Worm (Caenorhabditis elegans) whole organism, dauer: ENCODE results near the gene C52G5.2.

Source experiments
- unc-62 ChIP-seq: sonication (generic microtip); optimal IDR thresholded peaks from 2 replicates; lab custom pipeline; 2017; ENCODE audit warnings: missing biosample characterization, missing genetic modification reagents, missing genetic modification characterization

The C52G5.2 gene

DNA sequence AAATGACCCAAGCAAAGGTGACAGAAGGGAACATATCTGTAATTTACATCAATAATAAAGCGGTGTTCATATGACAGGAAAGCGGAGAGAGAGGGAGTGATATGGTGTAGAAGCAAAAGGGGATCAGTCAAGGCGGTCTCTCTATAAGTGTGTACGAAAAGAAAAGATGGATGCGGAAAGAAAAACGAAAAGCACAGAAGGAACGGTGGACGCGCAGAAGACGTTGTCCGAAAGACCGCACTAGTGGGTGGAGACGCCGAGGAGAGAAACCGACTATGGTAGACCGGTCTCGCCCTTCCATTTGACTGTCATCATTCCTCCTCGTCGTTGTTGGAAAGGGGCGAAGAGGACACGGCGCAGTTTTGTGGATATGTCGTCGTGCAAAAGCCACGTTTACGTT, at the start of gene C52G5.2:
Gene C52G5.2 (plus strand): TSS at position 301 of the 400 bp plus-strand sequence.
- TF ChIP-seq unc-62 (GFP tag; lab: Kevin White, UChicago): no peak

DNA sequence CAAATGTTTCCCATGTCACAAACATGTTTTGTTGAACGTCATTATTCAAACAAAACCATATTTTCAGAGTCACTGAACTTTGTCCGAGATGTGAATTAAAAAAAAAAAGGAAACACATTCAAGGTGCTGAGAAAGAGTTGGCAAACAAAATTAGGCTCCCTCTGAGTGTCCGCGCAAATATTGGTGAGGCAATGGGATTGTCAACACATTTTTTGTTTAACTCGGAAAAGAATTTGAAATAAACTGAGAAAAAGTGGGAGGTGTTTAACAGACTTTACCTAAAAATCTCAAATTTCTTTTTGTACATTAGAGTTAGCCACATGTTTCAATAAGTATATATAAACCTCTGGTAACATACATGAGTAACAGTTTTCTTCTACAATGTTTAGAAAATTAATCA, 49.3 kb upstream of the C52G5.2 start, which contains the start of gene abf-6:
Gene abf-6 (plus strand): TSS at position 323 of the 400 bp plus-strand sequence.
- no peak for TF ChIP-seq unc-62 (GFP tag; lab: Kevin White, UChicago)

DNA sequence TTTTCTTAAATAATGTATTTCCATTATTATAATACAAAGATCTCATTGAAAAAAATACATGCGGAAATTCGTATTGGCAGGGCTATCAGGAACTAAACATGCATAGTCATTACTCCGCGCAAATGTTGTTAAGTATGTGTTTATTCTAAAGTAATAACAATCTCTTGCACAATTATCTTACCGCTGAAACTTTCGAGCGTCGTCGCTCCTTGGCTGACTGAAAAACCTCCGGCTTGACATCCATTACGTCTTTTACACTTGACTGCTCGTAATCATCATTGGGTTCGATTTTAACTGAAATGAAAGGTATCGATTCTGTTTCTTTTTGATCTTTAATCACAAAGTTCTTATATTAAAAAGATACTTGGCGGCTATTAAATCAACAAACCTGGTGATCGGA, 43.3 kb upstream of the C52G5.2 start:
- no peak for TF ChIP-seq unc-62 (GFP tag; lab: Kevin White, UChicago)

DNA sequence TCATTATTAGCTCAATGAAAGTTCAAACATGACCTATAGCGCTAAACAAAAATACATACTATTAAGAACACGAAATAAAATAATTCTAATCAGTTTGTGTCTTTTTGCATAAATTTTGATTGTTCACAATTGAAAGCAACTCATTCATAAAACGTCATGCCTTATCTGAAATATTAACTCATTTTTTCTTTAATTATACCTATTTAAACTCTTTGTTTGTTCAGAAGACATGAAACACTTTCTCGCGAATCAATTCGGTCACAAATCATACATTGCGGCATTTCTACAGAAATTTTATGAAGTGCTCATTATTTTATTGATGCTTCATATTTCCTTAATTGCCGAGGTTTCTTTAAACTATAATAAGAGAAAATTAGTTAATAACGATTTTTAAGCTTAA, 36.2 kb upstream of the C52G5.2 start:
- no peak for TF ChIP-seq unc-62 (GFP tag; lab: Kevin White, UChicago)

DNA sequence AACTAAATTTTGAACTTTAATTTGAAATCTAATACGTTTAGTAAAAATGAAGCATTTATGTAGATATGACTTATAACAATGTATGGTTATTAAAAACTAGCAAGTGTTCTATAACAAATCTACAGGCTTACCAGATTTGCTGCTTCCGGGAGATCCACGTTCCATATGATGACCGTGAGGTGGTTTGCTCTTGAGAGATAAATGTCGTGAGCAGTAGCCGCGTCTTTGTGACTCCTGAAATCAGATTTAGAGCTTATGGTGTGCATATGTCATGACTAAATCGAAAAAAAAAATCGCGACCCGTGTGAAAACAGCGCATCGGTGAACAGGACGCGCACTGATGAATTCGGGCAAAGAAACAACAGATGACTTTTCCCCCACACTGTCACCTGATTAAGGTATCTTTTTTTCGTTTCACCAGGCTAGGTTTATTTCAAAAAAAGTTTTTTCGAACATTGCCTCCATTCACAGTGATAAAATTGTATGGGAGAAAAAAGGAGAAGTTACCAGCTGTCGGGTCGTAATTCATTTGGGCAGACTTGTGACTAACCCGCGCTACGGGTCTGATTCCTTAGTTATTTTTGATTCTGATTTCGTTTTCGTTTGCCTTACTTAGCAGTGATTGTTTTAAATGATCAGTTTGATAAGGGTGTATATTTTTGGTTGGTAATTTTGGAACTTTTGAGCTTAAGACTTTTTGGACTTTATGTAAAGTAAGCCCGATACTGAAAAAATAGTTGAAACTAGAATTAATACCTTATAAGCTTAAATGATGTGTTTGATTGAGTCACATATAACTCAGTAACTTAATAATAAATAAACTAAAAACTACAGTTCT, 34.8 kb upstream of the C52G5.2 start, which contains the start of gene nhr-27:
Gene nhr-27 (minus strand): TSS at position 234 of the 838 bp plus-strand sequence.
- TF ChIP-seq unc-62 (GFP tag; lab: Kevin White, UChicago): no peak

DNA sequence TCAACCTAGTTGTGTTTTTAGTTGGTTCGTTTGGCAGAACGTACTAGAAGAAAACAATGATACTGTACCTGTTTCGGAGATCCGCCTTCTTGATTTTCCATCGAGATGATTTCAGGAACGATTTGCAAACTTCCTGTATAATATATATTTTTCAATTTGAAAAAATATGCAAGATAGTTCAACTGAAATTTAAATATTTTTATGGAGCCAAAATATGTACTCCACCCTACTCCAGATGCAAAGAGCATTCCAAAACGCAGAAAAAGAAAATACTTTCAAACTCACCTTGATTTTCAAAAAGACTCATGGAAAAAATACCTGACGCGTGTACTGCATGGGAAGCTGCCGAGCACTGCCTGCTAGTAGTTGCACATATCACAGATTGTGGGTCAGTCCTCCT, 29.6 kb upstream of the C52G5.2 start, which contains the start of gene gei-3:
Gene gei-3 (minus strand): TSS at position 101 of the 400 bp plus-strand sequence.
- no peak for TF ChIP-seq unc-62 (GFP tag; lab: Kevin White, UChicago)

DNA sequence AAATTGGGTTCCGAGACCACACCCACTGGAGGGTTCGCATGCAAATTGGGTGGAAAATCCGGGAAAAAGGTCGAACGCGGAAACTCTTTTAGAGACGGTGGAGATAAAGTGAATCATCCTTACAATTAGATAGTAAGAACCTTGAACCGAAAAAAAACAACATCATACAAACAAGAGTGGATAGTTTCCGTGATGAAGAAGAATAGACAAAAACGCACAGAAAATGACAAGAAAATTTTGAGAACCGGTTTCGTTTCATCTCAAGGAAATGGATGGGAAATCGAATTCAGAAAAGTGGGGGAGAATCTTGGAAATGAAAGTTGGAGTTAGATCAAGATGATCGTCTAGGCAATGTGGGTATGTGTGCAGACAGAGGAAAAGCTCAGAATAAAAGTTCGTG, 27.7 kb upstream of the C52G5.2 start:
- TF ChIP-seq unc-62 (GFP tag; lab: Kevin White, UChicago): no peak

DNA sequence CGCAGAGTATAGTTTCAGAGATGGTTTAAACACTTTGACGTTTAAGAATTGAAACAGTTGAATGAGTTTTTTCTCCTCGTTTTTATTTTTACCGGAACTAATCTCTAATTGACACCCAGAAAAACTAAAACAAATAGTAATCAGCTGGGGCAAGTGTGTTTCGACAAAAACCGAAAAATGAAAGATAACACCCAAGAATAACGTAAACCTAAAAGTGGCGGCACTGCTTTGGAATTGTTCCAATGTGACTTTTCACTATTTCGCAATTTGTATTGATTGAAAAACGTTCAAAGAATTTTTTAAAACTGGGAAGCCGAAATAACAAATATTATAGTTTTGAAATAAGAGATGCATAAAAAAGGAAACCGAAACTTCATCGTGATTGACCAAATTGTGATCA, 24.3 kb upstream of the C52G5.2 start:
- TF ChIP-seq unc-62 (GFP tag; lab: Kevin White, UChicago): no peak

DNA sequence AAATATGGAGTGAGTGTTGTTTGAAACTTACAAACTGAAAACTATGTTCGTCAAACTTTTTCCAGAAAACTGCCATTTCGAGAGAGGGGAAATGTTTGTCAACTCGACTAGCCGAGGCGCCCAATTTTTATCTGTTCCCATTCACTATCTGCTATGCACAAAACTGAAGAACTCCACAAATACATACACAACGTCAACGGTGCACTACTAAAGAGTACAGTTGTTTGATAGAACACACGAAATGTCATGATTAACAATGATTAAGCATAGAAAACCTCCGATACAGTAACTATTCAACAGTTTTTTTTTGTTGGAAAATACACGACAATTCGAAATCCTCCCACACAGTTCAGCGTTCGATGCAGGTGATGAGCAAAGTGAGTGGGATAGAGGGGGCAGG, 23.6 kb upstream of the C52G5.2 start:
- no peak for TF ChIP-seq unc-62 (GFP tag; lab: Kevin White, UChicago)

DNA sequence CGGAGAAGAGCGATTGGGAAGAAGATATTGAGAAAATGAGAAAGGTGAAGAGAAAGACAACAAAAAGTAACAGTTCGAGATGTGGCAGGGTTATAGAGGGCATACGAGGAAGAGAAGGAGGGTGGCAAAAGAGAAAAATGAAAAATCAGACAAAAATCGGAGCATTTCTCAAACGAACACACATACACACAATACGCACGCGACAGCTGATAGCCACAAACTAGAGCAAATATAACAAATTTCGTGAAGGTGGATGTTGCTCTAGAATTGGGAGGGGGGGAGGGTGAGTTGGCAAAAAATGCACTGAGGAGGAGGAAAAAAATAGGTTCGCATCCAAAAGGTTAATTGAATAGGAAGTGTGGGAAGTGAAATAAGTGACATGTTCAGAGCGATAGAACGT, 17.9 kb upstream of the C52G5.2 start:
- TF ChIP-seq unc-62 (GFP tag; lab: Kevin White, UChicago): no peak

DNA sequence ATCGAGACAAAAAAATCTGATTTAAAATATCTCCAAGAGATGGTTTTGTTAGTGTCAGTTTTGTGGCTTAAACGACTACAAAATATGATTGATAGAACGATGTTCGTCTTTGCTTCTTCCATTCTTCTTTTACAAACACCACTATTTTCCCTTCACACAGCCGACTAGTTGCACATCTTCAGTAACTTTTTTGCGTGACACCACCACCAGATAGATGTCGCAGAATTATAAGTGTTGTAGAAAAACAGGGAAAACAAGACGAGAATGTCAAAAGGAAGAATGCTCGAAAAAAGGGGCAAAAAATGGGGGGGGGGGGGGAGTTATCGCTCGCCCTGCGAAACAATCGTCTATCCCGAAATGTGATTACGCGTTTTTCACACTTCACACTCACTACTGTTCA, 16.3 kb upstream of the C52G5.2 start:
- TF ChIP-seq unc-62 (GFP tag; lab: Kevin White, UChicago): no peak

DNA sequence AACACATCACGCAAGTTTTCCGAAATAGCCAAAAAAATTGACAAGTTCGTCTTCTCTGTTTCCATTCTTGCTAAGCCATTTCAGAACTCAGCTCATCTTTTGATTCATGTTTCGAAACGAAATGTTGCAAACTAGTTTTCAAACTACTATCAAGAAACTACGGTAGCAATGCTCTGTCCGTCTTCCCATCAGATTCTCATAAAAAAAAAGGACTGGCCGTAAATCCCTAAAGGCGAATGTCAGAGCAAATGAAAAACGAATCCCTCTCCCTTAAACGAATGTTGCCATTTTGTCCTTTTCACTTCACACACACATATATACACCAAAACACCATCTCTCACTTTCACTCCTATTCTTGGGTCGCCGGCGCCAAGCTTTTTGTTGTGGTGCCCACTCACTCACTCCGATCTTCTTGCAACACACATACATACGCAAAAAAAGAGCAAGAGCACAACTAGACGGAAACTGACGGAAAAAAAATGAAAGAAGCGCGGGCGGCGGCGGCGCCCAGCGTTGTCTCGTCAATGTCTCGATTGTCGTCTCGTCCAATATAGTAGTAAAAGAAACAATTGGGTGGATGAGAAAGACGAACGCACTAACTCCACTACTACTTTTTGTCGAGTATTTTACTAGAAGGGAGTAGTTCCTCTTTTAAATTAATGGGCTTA, 15.2 kb upstream of the C52G5.2 start:
- TF ChIP-seq unc-62 (GFP tag; lab: Kevin White, UChicago): no peak

DNA sequence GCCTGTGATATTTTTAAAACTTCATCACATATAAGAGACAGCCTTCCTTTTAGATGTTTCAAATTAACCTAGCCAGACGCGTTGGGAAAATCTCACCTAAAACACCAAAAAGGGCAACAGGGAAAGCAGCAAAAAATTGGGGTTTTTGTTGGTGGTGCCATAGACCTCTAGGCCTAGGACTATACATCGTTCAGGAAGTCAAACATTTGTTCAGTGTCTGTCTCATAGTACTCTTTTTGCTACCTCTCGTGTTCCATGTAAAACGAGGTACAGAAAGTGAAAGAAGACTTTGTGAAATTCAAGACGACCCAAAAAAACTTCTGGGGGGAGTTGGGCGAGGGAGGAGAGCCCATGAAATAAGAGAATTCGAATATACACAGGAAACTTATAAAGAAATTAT, 14.1 kb upstream of the C52G5.2 start:
- TF ChIP-seq unc-62 (GFP tag; lab: Kevin White, UChicago): no peak

DNA sequence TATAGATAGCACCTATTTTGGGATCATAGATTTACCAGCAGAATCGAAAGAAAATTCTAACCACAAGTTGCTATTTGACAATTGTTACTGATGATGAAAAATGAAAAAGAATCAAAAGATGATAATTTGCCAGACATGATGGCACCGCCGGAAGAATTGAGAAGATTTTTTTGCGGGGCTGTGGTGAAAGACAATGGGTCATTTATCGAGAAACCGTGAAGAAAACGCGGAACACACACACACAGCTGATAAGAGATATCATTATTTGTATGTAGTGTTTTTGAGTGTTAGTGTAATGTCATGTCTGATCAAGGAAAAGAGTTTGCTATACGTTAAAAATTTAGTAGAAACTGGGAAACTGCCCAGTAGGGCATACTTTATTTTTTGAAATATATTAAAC, 8.3 kb upstream of the C52G5.2 start:
- no peak for TF ChIP-seq unc-62 (GFP tag; lab: Kevin White, UChicago)

DNA sequence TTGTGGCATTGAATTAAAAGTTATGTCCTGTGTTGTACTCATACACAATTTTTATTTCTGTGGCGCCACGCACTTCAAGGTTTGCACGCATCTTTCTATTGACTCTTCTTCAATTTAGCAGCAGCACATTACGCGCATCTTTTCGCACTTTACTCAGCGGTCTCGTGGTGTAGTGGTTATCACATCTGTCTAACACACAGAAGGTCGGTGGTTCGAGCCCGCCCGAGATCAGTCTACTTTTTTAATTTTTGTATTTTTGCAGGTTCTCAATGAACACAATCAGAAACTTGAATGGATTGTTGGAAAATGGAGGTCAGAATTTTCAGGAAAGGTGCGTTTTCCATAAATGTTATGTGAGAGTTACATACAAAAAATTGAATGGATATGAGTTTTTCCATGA, 419 bp downstream of the C52G5.2 start:
- no peak for TF ChIP-seq unc-62 (GFP tag; lab: Kevin White, UChicago)

DNA sequence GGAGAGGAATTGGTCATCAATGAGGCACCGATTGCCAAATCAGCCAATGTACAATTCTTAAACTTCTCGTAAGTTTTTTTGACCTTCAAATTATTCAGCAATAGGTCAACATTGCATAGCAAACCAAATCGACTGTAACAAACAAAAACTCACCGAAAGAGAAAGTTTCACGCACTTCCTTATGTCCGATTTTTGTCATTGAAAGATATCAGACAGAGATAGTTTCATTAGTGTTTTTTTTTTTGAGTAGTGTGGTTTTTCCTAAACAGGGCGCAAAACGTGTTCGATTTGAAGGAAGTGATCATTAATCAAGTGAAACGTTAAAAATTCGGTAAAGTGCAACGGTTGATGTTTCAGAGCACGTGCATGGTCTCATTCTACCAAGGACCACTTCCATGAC, 1.1 kb downstream of the C52G5.2 start:
- no peak for TF ChIP-seq unc-62 (GFP tag; lab: Kevin White, UChicago)
